Fruit fly (Drosophila melanogaster): ENCODE data around the gene CCT4.

CCT4 gene

DNA sequence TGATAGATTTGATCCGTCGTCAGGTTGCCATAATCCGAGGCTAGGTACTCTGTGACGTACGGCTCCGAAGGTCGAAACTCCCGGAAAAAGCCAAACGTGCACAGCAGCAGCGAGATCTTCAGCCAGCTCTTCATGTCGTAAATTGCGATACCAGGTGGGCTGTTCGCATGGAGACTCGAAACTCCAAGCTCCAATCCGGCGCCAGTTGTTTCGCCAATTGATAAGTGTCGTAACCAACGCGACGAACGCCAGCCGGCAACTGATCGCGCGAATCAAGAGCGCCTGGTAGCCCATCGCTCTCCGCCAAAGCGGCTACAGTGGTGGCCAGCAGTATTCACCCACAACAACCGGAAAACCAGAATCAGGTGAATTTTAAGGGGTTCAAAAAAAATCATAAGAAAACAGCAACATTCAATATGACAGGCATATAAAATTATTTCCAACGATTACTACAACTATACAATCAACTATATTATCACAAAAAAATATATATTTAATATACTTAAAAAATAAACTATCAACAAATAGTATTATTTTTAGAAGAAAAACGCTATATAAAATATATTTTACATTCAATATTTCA, 7.7 kb upstream of the CCT4 start, which contains the start of gene CG17036 (continued):
- no peak for TF ChIP-seq CG6254 (GFP tag; optimal IDR thresholded peaks at IDR 0.05)

DNA sequence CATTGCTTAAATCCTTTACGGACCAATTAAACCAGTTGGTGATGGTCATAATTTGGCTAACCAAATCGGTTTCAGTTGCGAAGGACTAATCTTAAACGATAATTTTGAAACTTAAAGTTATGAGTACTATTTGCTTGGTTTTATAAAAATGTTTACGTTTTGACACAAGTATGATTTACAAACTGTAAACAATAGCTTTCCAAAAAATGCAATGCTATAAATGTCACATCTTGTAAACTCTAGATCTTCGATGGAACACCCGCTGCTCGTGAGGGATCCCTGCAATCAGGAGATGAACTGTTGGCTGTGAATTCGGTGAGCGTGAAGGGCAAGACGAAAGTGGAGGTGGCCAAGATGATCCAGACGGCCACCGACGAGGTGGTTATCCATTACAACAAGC, 4.5 kb upstream of the CCT4 start, which contains the start of gene CG5781:
Gene CG5781 (minus strand): TSS at position 101 of the 400 bp plus-strand sequence.
- TF ChIP-seq Dref (GFP tag; IDR thresholded peaks at IDR 0.05) (no peak), Dip2 (GFP tag; IDR thresholded peaks at IDR 0.05) (no peak), CG17385 (GFP tag; optimal IDR thresholded peaks at IDR 0.05) (no peak), chn (GFP tag; optimal IDR thresholded peaks at IDR 0.05) (no peak), CG9876 (GFP tag; optimal IDR thresholded peaks at IDR 0.05) (no peak), crc (GFP tag; optimal IDR thresholded peaks at IDR 0.05) (no peak), Ravus (GFP tag; IDR thresholded peaks at IDR 0.05) (no peak), CG8478 (optimal IDR thresholded peaks at IDR 0.05) (no peak), Sox102F (GFP tag; optimal IDR thresholded peaks at IDR 0.05) (no peak), CG9215 (GFP tag; IDR thresholded peaks at IDR 0.05) (no peak), Ssrp (tag; optimal IDR thresholded peaks at IDR 0.05) (no peak), CkIIα-i1 (GFP tag; IDR thresholded peaks at IDR 0.05) (no peak), CG9817 (tag; optimal IDR thresholded peaks at IDR 0.05) (no peak), CG12659 (GFP tag; optimal IDR thresholded peaks at IDR 0.05) (no peak), bab2 (GFP tag; optimal IDR thresholded peaks at IDR 0.05) (no peak), bbx (GFP tag; IDR thresholded peaks at IDR 0.05; ENCODE audit: partially characterized antibody) (no peak), Blimp-1 (GFP tag; optimal IDR thresholded peaks at IDR 0.05) (no peak)

DNA sequence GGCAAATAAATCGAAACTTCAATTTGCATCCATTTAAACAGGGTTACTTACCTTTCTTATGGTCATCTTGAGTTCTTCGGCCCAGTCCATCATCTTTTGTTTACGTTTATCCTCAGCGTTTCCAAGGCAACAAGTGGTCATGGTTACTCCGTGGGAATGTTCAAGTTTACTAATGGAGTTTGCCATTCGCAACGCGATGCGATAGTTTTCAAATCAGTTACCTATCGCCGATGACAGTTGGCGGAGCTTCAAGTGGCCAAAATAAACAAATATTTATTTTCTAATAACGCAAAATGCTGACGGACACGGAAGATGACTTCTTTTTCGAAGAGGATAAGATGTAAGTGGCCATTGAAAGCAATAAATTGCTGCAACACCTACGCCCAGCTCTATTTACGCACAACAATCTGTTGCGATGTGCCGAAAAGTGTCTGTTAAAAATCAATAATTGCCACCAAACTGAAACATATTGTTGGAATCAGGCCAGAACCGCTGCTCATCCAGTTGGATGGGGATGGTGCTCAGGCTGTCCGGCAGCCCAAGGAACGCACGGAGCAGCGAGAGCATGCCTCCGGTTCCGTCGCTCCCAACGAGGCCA, 2.2 kb upstream of the CCT4 start, which contains the start of the genes IFT43 and PICK1:
Gene IFT43 (minus strand): TSS at position 166 of the 598 bp plus-strand sequence.
Gene PICK1 (plus strand): TSS at position 211 of the 598 bp plus-strand sequence.
- TF ChIP-seq CG6791 (GFP tag; IDR thresholded peaks at IDR 0.05; ENCODE audit: partially characterized antibody): peak; percentile 76
- peak; percentile 7; the same call in 1 of the 2 replicates for TF ChIP-seq Xrp1 (GFP tag; IDR thresholded peaks at IDR 0.05)
- TF ChIP-seq Opbp (GFP tag; IDR thresholded peaks at IDR 0.05; ENCODE audit: partially characterized antibody): peak; percentile 81; the same call in 2 of the 3 replicates
- peak; percentile 52 for TF ChIP-seq Dref (GFP tag; IDR thresholded peaks at IDR 0.05)
- TF ChIP-seq mld (GFP tag; IDR thresholded peaks at IDR 0.05; ENCODE audit: partially characterized antibody): peak; percentile 80; the same call in 2 of the 3 replicates
- TF ChIP-seq CG10565 (GFP tag; optimal IDR thresholded peaks at IDR 0.05): no peak
- TF ChIP-seq Spps (tag; optimal IDR thresholded peaks at IDR 0.05): no peak
- no peak for TF ChIP-seq CG31224 (GFP tag; IDR thresholded peaks at IDR 0.05)
- TF ChIP-seq MESR4 (GFP tag; optimal IDR thresholded peaks at IDR 0.05): peak; percentile 31
- no peak for TF ChIP-seq CG30403 (GFP tag; optimal IDR thresholded peaks at IDR 0.05)
- TF ChIP-seq HmgZ (tag; optimal IDR thresholded peaks at IDR 0.05): peak; percentile 19
- TF ChIP-seq sisA (GFP tag; IDR thresholded peaks at IDR 0.05): no peak
- TF ChIP-seq CG12659 (GFP tag; optimal IDR thresholded peaks at IDR 0.05): peak; percentile 37
- TF ChIP-seq gfzf (GFP tag; optimal IDR thresholded peaks at IDR 0.05): peak; percentile 48
- TF ChIP-seq Dp (GFP tag; optimal IDR thresholded peaks at IDR 0.05): peak; percentile 37
- TF ChIP-seq CG14050 (GFP tag; IDR thresholded peaks at IDR 0.05): no peak
- TF ChIP-seq Neu2 (GFP tag; optimal IDR thresholded peaks at IDR 0.05; ENCODE audit: borderline replicate concordance): peak; percentile 32
- no peak for TF ChIP-seq az2 (GFP tag; optimal IDR thresholded peaks at IDR 0.05)
- peak; percentile 78 for TF ChIP-seq zen2 (GFP tag; IDR thresholded peaks at IDR 0.05; ENCODE audit: partially characterized antibody)
- TF ChIP-seq CHES-1-like (GFP tag; optimal IDR thresholded peaks at IDR 0.05): peak; percentile 4
- no peak for TF ChIP-seq CG2202 (tag; optimal IDR thresholded peaks at IDR 0.05)
- TF ChIP-seq CG13296 (GFP tag; optimal IDR thresholded peaks at IDR 0.05): no peak
- peak; percentile 52 for TF ChIP-seq CG2129 (GFP tag; IDR thresholded peaks at IDR 0.05; ENCODE audit: partially characterized antibody)
- no peak for TF ChIP-seq Doc2 (GFP tag; IDR thresholded peaks at IDR 0.05)
- no peak for TF ChIP-seq insv (GFP tag; optimal IDR thresholded peaks at IDR 0.05)
- peak; percentile 78 for TF ChIP-seq tna (GFP tag; IDR thresholded peaks at IDR 0.05; ENCODE audit: partially characterized antibody)
- peak; percentile 55 for TF ChIP-seq ftz-f1 (GFP tag; optimal IDR thresholded peaks at IDR 0.05)
- peak; percentile 25 for TF ChIP-seq Ets97D (GFP tag; optimal IDR thresholded peaks at IDR 0.05)
- TF ChIP-seq knrl (GFP tag; IDR thresholded peaks at IDR 0.05; ENCODE audit: partially characterized antibody): peak; percentile 78
- TF ChIP-seq CG13287 (GFP tag; IDR thresholded peaks at IDR 0.05; ENCODE audit: partially characterized antibody): peak; percentile 84

Data from whole organism, embryonic.